Fruit fly (Drosophila melanogaster): ENCODE measurements around the gene Rpt2.
A peak's percentile ranks its signal among the peaks of the same experiment; 100 is the strongest.

The Rpt2 gene

DNA sequence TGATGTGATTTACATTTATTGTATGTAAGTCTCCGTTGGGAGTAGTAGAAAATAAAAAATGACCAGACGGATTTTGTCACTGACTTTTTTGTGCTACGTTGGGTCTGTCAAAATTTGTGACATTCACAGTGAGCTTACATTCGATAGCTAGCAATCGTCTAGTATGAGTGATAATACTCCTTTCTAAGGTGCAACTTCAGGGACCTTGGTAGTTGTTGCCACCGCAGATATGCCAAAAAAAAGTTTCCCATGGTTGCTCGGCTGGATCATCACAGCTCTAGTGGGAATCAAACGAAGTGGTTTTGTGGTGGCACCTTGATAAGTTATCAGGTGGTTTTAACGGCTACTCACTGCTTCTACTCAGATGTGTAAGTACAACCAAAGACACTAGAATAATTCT is 37.9 kb downstream of the Rpt2 start, which contains the start of gene tbrd-1:
Gene tbrd-1, minus strand, starts transcription at position 101 of the 400 bp plus-strand sequence.
- no peak for TF ChIP-seq salr (GFP tag; optimal IDR thresholded peaks at IDR 0.05)
- TF ChIP-seq Ets21C (GFP tag; optimal IDR thresholded peaks at IDR 0.05) = no peak
- TF ChIP-seq CG6276 (GFP tag; optimal IDR thresholded peaks at IDR 0.05) = no peak
- no peak for TF ChIP-seq Lpt (GFP tag; optimal IDR thresholded peaks at IDR 0.05)
- TF ChIP-seq acj6 (GFP tag; optimal IDR thresholded peaks at IDR 0.05) = no peak
- no peak for TF ChIP-seq Sox14 (GFP tag; optimal IDR thresholded peaks at IDR 0.05)

DNA sequence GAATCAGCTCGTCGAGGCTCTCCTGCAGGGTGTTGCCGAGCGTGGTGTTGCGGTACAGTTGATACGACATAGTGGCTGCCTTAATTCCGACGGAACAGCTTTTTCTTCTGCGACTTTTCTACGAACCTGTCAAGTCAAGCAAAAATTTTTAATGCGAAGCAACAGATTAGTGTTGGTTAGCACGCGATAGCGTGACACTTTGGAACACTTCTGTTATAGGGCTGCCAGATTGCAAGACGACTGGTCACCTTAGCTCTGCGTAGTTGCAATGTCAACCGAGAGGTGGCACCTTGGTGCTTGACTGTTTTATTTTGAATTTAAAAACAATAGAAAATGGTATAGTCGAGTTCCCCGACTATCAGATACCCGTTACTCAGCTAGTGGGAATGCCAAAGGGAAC is 40.5 kb downstream of the Rpt2 start, which contains the start of gene TfIIA-S:
Gene TfIIA-S, minus strand, starts transcription at position 175 of the 400 bp plus-strand sequence.
- TF ChIP-seq topi (GFP tag; optimal IDR thresholded peaks at IDR 0.05) (no peak), CG8319 (GFP tag; optimal IDR thresholded peaks at IDR 0.05) (no peak), Sox14 (GFP tag; optimal IDR thresholded peaks at IDR 0.05) (peak; percentile 57), svp (GFP tag) (no peak), CG10631 (GFP tag; optimal IDR thresholded peaks at IDR 0.05) (peak; percentile 55), dsx (GFP tag; optimal IDR thresholded peaks at IDR 0.05; ENCODE audit: poor library complexity, severe bottlenecking) (no peak), Ets96B (tag; optimal IDR thresholded peaks at IDR 0.05) (no peak), Smox (GFP tag; optimal IDR thresholded peaks at IDR 0.05) (no peak), CG11762 (GFP tag; optimal IDR thresholded peaks at IDR 0.05; ENCODE audit: insufficient read depth) (no peak), esn (GFP tag; optimal IDR thresholded peaks at IDR 0.05) (peak; percentile 71), Ets21C (GFP tag; optimal IDR thresholded peaks at IDR 0.05) (peak; percentile 56), CG3919 (GFP tag; optimal IDR thresholded peaks at IDR 0.05) (peak; percentile 71), CG6808 (GFP tag; optimal IDR thresholded peaks at IDR 0.05) (no peak), achi (GFP tag; optimal IDR thresholded peaks at IDR 0.05) (peak; percentile 64), CG1621 (tag; optimal IDR thresholded peaks at IDR 0.05) (peak; percentile 65), Sox102F (GFP tag; optimal IDR thresholded peaks at IDR 0.05) (no peak), CG6163 (GFP tag; IDR thresholded peaks at IDR 0.05) (no peak), Blimp-1 (GFP tag; optimal IDR thresholded peaks at IDR 0.05) (no peak), pdm3 (GFP tag; optimal IDR thresholded peaks at IDR 0.05) (no peak), Gug (GFP tag; IDR thresholded peaks at IDR 0.05) (no peak), CG31627 (GFP tag; optimal IDR thresholded peaks at IDR 0.05) (peak; percentile 82), fd59A (GFP tag; optimal IDR thresholded peaks at IDR 0.05) (no peak), Hr39 (GFP tag; optimal IDR thresholded peaks at IDR 0.05) (peak; percentile 63), CG16779 (tag; optimal IDR thresholded peaks at IDR 0.05) (no peak), CG3032 (tag; optimal IDR thresholded peaks at IDR 0.05) (no peak), Sox15 (GFP tag; optimal IDR thresholded peaks at IDR 0.05) (peak; percentile 27), eg (GFP tag; IDR thresholded peaks at IDR 0.05) (no peak), fd85E (GFP tag; optimal IDR thresholded peaks at IDR 0.05) (no peak), CG6854 (GFP tag; optimal IDR thresholded peaks at IDR 0.05) (peak; percentile 29), CG8119 (GFP tag; IDR thresholded peaks at IDR 0.05) (no peak), Eip75B (GFP tag; optimal IDR thresholded peaks at IDR 0.05) (no peak), CG11902 (GFP tag; optimal IDR thresholded peaks at IDR 0.05) (peak; percentile 51), dac (GFP tag; optimal IDR thresholded peaks at IDR 0.05) (no peak), Eip78C (GFP tag) (peak; percentile 59), CG6276 (GFP tag; optimal IDR thresholded peaks at IDR 0.05) (no peak), lz (GFP tag; optimal IDR thresholded peaks at IDR 0.05) (peak; percentile 71), ss (GFP tag; optimal IDR thresholded peaks at IDR 0.05) (peak in 1 of 2 experiments; percentile 25), salr (GFP tag; optimal IDR thresholded peaks at IDR 0.05) (peak in 1 of 2 experiments; percentile 34), Hr38 (GFP tag; optimal IDR thresholded peaks at IDR 0.05) (no peak), CG6792 (GFP tag; optimal IDR thresholded peaks at IDR 0.05) (peak; percentile 23), spab (GFP tag; optimal IDR thresholded peaks at IDR 0.05) (no peak), vri (GFP tag; optimal IDR thresholded peaks at IDR 0.05) (no peak), cyc (GFP tag; optimal IDR thresholded peaks at IDR 0.05) (peak; percentile 74), CG7368 (GFP tag; optimal IDR thresholded peaks at IDR 0.05) (no peak), Eip93F (GFP tag; optimal IDR thresholded peaks at IDR 0.05) (no peak)
